Worm (Caenorhabditis elegans): Measurements from ENCODE around the gene srz-54.

Gene srz-54

ce11 chrV:17021361-17021760, 40.9 kb downstream of the srz-54 start, which contains the start of gene F49H6.12:
Gene F49H6.12 (minus strand): TSS chrV:17021461.
- TF ChIP-seq unc-39 (tag; optimal IDR thresholded peaks at IDR 0.05) (no peak), unc-62 (GFP tag; optimal IDR thresholded peaks at IDR 0.05) (no peak), nhr-43 (tag; optimal IDR thresholded peaks at IDR 0.05; ENCODE audit: poor library complexity, severe bottlenecking) (no peak)

ce11 chrV:17022613-17023322, 42.3 kb downstream of the srz-54 start, which contains the start of the genes F49H6.8 and F49H6.5:
Gene F49H6.8 (minus strand): TSS chrV:17022663.
Gene F49H6.5 (plus strand): TSS chrV:17023241.
- peak; percentile 70 for TF ChIP-seq elt-2 (tag; optimal IDR thresholded peaks at IDR 0.05)
- peak; percentile 21 for TF ChIP-seq jun-1 (tag; optimal IDR thresholded peaks at IDR 0.05)
- TF ChIP-seq nhr-12 (tag; optimal IDR thresholded peaks at IDR 0.05) = no peak
- no peak for TF ChIP-seq daf-12 (tag; optimal IDR thresholded peaks at IDR 0.05)
- TF ChIP-seq nhr-11 (tag; optimal IDR thresholded peaks at IDR 0.05) = no peak
- TF ChIP-seq nhr-28 (tag; optimal IDR thresholded peaks at IDR 0.05) = no peak
- no peak for TF ChIP-seq unc-62 (GFP tag; optimal IDR thresholded peaks at IDR 0.05)
- no peak for TF ChIP-seq unc-39 (tag; optimal IDR thresholded peaks at IDR 0.05)

- TF ChIP-seq ceh-28 (tag; optimal IDR thresholded peaks at IDR 0.05) = no peak
- TF ChIP-seq unc-39 (tag; optimal IDR thresholded peaks at IDR 0.05) = no peak
- no peak for TF ChIP-seq lin-39 (tag; optimal IDR thresholded peaks at IDR 0.05)
- no peak for TF ChIP-seq skn-1 (tag; optimal IDR thresholded peaks at IDR 0.05)
- no peak for TF ChIP-seq nhr-77 (tag; optimal IDR thresholded peaks at IDR 0.05)
- TF ChIP-seq lsy-12 (tag; optimal IDR thresholded peaks at IDR 0.05) = no peak
- TF ChIP-seq nhr-28 (tag; optimal IDR thresholded peaks at IDR 0.05) = no peak
- TF ChIP-seq lin-15B (tag; optimal IDR thresholded peaks at IDR 0.05) = no peak
- TF ChIP-seq daf-12 (tag; optimal IDR thresholded peaks at IDR 0.05) = no peak
- no peak for TF ChIP-seq elt-3 (tag; optimal IDR thresholded peaks at IDR 0.05)
- TF ChIP-seq zag-1 (tag; optimal IDR thresholded peaks at IDR 0.05) = no peak
- no peak for TF ChIP-seq pha-4 (tag; optimal IDR thresholded peaks at IDR 0.05)
- TF ChIP-seq elt-2 (tag; optimal IDR thresholded peaks at IDR 0.05) = no peak
- TF ChIP-seq nhr-76 (tag; optimal IDR thresholded peaks at IDR 0.05) = no peak
- TF ChIP-seq ztf-11 (tag; optimal IDR thresholded peaks at IDR 0.05) = no peak
Observed at ce11 chrV:17026289-17026688, 45.8 kb downstream of the srz-54 start, which contains the start of gene F49H6.15. Gene F49H6.15 (minus strand): TSS chrV:17026389.

- TF ChIP-seq ztf-4 (tag; optimal IDR thresholded peaks at IDR 0.05) (no peak), pha-4 (tag; optimal IDR thresholded peaks at IDR 0.05) (no peak), eor-1 (tag; optimal IDR thresholded peaks at IDR 0.05) (no peak), sea-2 (GFP tag; optimal IDR thresholded peaks at IDR 0.05) (no peak), aly-2 (tag; optimal IDR thresholded peaks at IDR 0.05) (no peak), nhr-77 (tag; optimal IDR thresholded peaks at IDR 0.05) (no peak), egl-27 (tag; optimal IDR thresholded peaks at IDR 0.05) (no peak), ceh-28 (tag; optimal IDR thresholded peaks at IDR 0.05) (no peak), jun-1 (tag; optimal IDR thresholded peaks at IDR 0.05) (no peak), lsy-12 (tag; optimal IDR thresholded peaks at IDR 0.05) (no peak), elt-2 (tag; optimal IDR thresholded peaks at IDR 0.05) (no peak), nhr-237 (tag; optimal IDR thresholded peaks at IDR 0.05) (no peak), egl-5 (tag; optimal IDR thresholded peaks at IDR 0.05) (no peak), ama-1 (optimal IDR thresholded peaks at IDR 0.05) (no peak), ceh-9 (tag; optimal IDR thresholded peaks at IDR 0.05) (no peak), tbx-2 (tag; optimal IDR thresholded peaks at IDR 0.05) (no peak)
Observed at ce11 chrV:17030430-17030829, 50.0 kb downstream of the srz-54 start.
